Worm (Caenorhabditis elegans): ENCODE measurements around the gene swsn-7.
A peak's percentile ranks its signal among the peaks of the same experiment; 100 is the strongest.

Gene swsn-7

DNA sequence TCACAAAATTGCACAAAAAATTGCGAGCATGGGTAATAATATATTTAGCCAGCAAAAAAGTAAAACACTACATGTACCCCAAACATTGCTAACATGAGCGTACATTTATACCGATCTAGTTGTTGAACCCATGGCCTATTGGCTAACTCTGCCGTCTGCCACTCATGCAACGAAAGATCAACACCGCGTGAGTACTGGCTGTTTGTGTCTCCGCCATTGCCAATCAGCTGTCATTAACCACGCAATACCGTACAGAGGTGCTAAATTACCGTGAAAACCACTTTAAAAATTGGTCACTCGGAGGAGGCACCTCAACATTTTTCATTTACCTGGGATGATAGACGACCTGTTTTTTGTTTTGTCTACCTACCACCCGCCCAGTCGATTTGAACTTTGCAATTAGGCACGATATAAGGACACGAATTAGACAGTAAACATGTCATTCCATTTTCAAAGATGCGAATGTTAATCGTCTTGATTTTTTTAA lies 47.8 kb upstream of the swsn-7 start, which contains the start of gene K02C4.2 (continued):
- TF ChIP-seq Y5F2A.4 (GFP tag; optimal IDR thresholded peaks at IDR 0.05) (peak; percentile 68), lim-7 (GFP tag; IDR thresholded peaks at IDR 0.05) (peak; percentile 92), nhr-42 (GFP tag; IDR thresholded peaks at IDR 0.05) (peak; percentile 85), nhr-10 (tag; optimal IDR thresholded peaks at IDR 0.05) (peak; percentile 18), hmg-1.1 (GFP tag; IDR thresholded peaks at IDR 0.05) (peak; percentile 82), hif-1 (tag; optimal IDR thresholded peaks at IDR 0.05) (peak in 1 of 2 experiments; percentile 39), ceh-32 (tag; optimal IDR thresholded peaks at IDR 0.05; ENCODE audit: poor library complexity) (no peak), F44E2.7 (GFP tag; IDR thresholded peaks at IDR 0.05) (0 out of 2 replicates have a peak, but pooled peaks have one; percentile 66), ZK337.2 (GFP tag; IDR thresholded peaks at IDR 0.05) (peak; percentile 63; the same call in 1 of the 2 replicates), daf-19 (GFP tag; conservative IDR thresholded peaks at IDR 0.05) (peak; percentile 68; the same call in 1 of the 2 replicates), jun-1 (tag; optimal IDR thresholded peaks at IDR 0.05) (peak; percentile 31), aly-2 (tag; optimal IDR thresholded peaks at IDR 0.05) (no peak), ama-1 (optimal IDR thresholded peaks at IDR 0.05) (no peak), nhr-102 (tag; optimal IDR thresholded peaks at IDR 0.05) (peak; percentile 75), egl-43 (GFP tag; IDR thresholded peaks at IDR 0.05) (peak; percentile 96), daf-16 (GFP tag; optimal IDR thresholded peaks at IDR 0.05) (peak; percentile 70 to 89), daf-16 (tag; optimal IDR thresholded peaks at IDR 0.05) (peak; percentile 86), lsy-2 (tag; optimal IDR thresholded peaks at IDR 0.05) (peak in 1 of 2 experiments; percentile 78), ceh-82 (tag; optimal IDR thresholded peaks at IDR 0.05) (no peak), spr-3 (GFP tag; optimal IDR thresholded peaks at IDR 0.05) (peak; percentile 64), attf-4 (tag; optimal IDR thresholded peaks at IDR 0.05) (no peak), nhr-25 (tag; optimal IDR thresholded peaks at IDR 0.05; ENCODE audit: borderline replicate concordance, insufficient read depth) (peak; percentile 52), F37D6.2 (tag; optimal IDR thresholded peaks at IDR 0.05) (no peak), zip-2 (tag; optimal IDR thresholded peaks at IDR 0.05) (no peak), php-3 (GFP tag; IDR thresholded peaks at IDR 0.05) (peak; percentile 78), rbr-2 (tag; optimal IDR thresholded peaks at IDR 0.05) (peak; percentile 62), fkh-10 (GFP tag; optimal IDR thresholded peaks at IDR 0.05) (no peak), zip-11 (GFP tag; IDR thresholded peaks at IDR 0.05) (0 out of 2 replicates have a peak, but pooled peaks have one; percentile 17), ceh-44 (GFP tag; IDR thresholded peaks at IDR 0.05) (no peak), hlh-11 (tag; optimal IDR thresholded peaks at IDR 0.05) (peak; percentile 94), mep-1 (tag; optimal IDR thresholded peaks at IDR 0.05) (peak; percentile 83), fos-1 (tag; optimal IDR thresholded peaks at IDR 0.05) (no peak), saeg-2 (GFP tag; IDR thresholded peaks at IDR 0.05) (0 out of 2 replicates have a peak, but pooled peaks have one; percentile 13), skn-1 (tag; optimal IDR thresholded peaks at IDR 0.05) (no peak), dve-1 (tag; optimal IDR thresholded peaks at IDR 0.05; ENCODE audit: insufficient read depth) (peak; percentile 73), mes-2 (tag; optimal IDR thresholded peaks at IDR 0.05; ENCODE audit: poor library complexity, severe bottlenecking) (peak; percentile 89), zfp-3 (GFP tag; conservative IDR thresholded peaks at IDR 0.05) (peak; percentile 62; the same call in 1 of the 2 replicates), lin-39 (tag; optimal IDR thresholded peaks at IDR 0.05) (no peak), ztf-11 (tag; optimal IDR thresholded peaks at IDR 0.05) (no peak), pha-4 (GFP tag; IDR thresholded peaks at IDR 0.05) (peak; percentile 85), pha-4 (tag; optimal IDR thresholded peaks at IDR 0.05) (no peak), ceh-20 (GFP tag; IDR thresholded peaks at IDR 0.05) (peak; percentile 79), set-16 (GFP tag; IDR thresholded peaks at IDR 0.05) (no peak), zag-1 (tag; optimal IDR thresholded peaks at IDR 0.05) (no peak), gei-8 (GFP tag; optimal IDR thresholded peaks at IDR 0.05) (peak; percentile 82), madf-5 (GFP tag; IDR thresholded peaks at IDR 0.05) (peak in 1 of 2 experiments; percentile 81; a peak in 1 of 4 replicates), duxl-1 (tag; optimal IDR thresholded peaks at IDR 0.05; ENCODE audit: poor library complexity) (peak; percentile 92), tra-1 (GFP tag; IDR thresholded peaks at IDR 0.05) (peak; percentile 90), ZK546.5 (tag; optimal IDR thresholded peaks at IDR 0.05) (no peak), zfp-2 (tag; optimal IDR thresholded peaks at IDR 0.05) (peak; percentile 27)
